Worm (Caenorhabditis elegans) whole organism, L3 larva: Measurements from ENCODE around the gene nas-19.
"Not testable (repeated sequence)": the region's sequence is repeated elsewhere in the genome, so short reads cannot be mapped to it uniquely, and the experiment has no call there.

Experiments
- R02D3.7 ChIP-seq: fragments of 150-350 bp; optimal IDR thresholded peaks from 2 replicates; lab custom pipeline; 2014; ENCODE audit warnings: missing biosample characterization, missing genetic modification characterization
- ZK546.5 ChIP-seq: sonication (generic microtip); optimal IDR thresholded peaks from 2 replicates; lab custom pipeline; 2017; ENCODE audit warnings: missing biosample characterization, missing genetic modification characterization
- aly-2 ChIP-seq: fragments of 150-350 bp; optimal IDR thresholded peaks from 2 replicates; lab custom pipeline; 2014; ENCODE audit warnings: missing biosample characterization, missing genetic modification characterization
- ama-1 ChIP-seq: fragments of 150-350 bp; optimal IDR thresholded peaks from 2 replicates; lab custom pipeline; 2018
- ceh-16 ChIP-seq: sonication (generic microtip); optimal IDR thresholded peaks from 2 replicates; lab custom pipeline; 2017; ENCODE audit warnings: missing biosample characterization, missing genetic modification characterization
- daf-12 ChIP-seq: fragments of 150-350 bp; optimal IDR thresholded peaks from 2 replicates; lab custom pipeline; 2014; ENCODE audit warnings: missing biosample characterization, missing genetic modification reagents, missing genetic modification characterization
- egl-5 ChIP-seq: fragments of 150-350 bp; optimal IDR thresholded peaks from 2 replicates; lab custom pipeline; 2017; ENCODE audit warnings: missing biosample characterization, missing genetic modification reagents, missing genetic modification characterization, inconsistent platforms
- elt-1 ChIP-seq: fragments of 150-350 bp; optimal IDR thresholded peaks from 2 replicates; lab custom pipeline; 2014; ENCODE audit warnings: missing biosample characterization, missing genetic modification characterization
- elt-2 ChIP-seq: sonication (generic microtip); optimal IDR thresholded peaks from 2 replicates; lab custom pipeline; 2016; ENCODE audit warnings: missing genetic modification reagents, mild to moderate bottlenecking, missing genetic modification characterization, missing compliant biosample characterization
- fkh-10 ChIP-seq: sonication (generic microtip); optimal IDR thresholded peaks from 2 replicates; lab custom pipeline; 2017; ENCODE audit warnings: missing biosample characterization, missing genetic modification reagents, missing genetic modification characterization
- fkh-2 ChIP-seq: fragments of 150-350 bp; optimal IDR thresholded peaks from 2 replicates; lab custom pipeline; 2014; ENCODE audit warnings: missing biosample characterization, missing genetic modification reagents, missing genetic modification characterization
- fos-1 ChIP-seq: fragments of 150-350 bp; optimal IDR thresholded peaks from 2 replicates; lab custom pipeline; 2014; ENCODE audit warnings: missing biosample characterization, missing genetic modification characterization
- hmg-11 ChIP-seq: sonication (generic microtip); optimal IDR thresholded peaks from 2 replicates; lab custom pipeline; 2016; ENCODE audit warnings: missing genetic modification characterization, missing compliant biosample characterization
- jun-1 ChIP-seq: fragments of 150-350 bp; optimal IDR thresholded peaks from 2 replicates; lab custom pipeline; 2014; ENCODE audit warnings: missing biosample characterization, missing genetic modification reagents, missing genetic modification characterization
- lin-15B ChIP-seq: fragments of 150-350 bp; optimal IDR thresholded peaks from 2 replicates; lab custom pipeline; 2014; ENCODE audit warnings: missing biosample characterization, missing genetic modification characterization
- lsy-12 ChIP-seq: sonication (generic microtip); optimal IDR thresholded peaks from 2 replicates; lab custom pipeline; 2016; ENCODE audit warnings: mild to moderate bottlenecking, missing genetic modification characterization, missing compliant biosample characterization
- nfya-1 ChIP-seq: sonication (generic microtip); optimal IDR thresholded peaks from 2 replicates; lab custom pipeline; 2017; ENCODE audit warnings: missing genetic modification characterization, mild to moderate bottlenecking, missing compliant biosample characterization, antibody characterized with exemption, moderate library complexity; ENCODE audit not compliant: insufficient read depth
- nhr-11 ChIP-seq: fragments of 150-350 bp; optimal IDR thresholded peaks from 2 replicates; lab custom pipeline; 2014; ENCODE audit warnings: missing biosample characterization, missing genetic modification characterization
- nhr-12 ChIP-seq: fragments of 150-350 bp; optimal IDR thresholded peaks from 2 replicates; lab custom pipeline; 2014; ENCODE audit warnings: missing biosample characterization, missing genetic modification characterization
- nhr-23 ChIP-seq: fragments of 150-350 bp; optimal IDR thresholded peaks from 2 replicates; lab custom pipeline; 2014; ENCODE audit warnings: missing biosample characterization, missing genetic modification reagents, missing genetic modification characterization
- nhr-237 ChIP-seq: fragments of 150-350 bp; optimal IDR thresholded peaks from 2 replicates; lab custom pipeline; 2014; ENCODE audit warnings: missing biosample characterization, missing genetic modification characterization
- nhr-28 ChIP-seq: fragments of 150-350 bp; optimal IDR thresholded peaks from 2 replicates; lab custom pipeline; 2014; ENCODE audit warnings: missing biosample characterization, missing genetic modification characterization
- nhr-67 ChIP-seq: fragments of 150-350 bp; optimal IDR thresholded peaks from 2 replicates; lab custom pipeline; 2014; ENCODE audit warnings: missing biosample characterization, missing genetic modification characterization
- nhr-77 ChIP-seq: fragments of 150-350 bp; optimal IDR thresholded peaks from 2 replicates; lab custom pipeline; 2014; ENCODE audit warnings: missing biosample characterization, missing genetic modification characterization
- pqm-1 ChIP-seq: fragments of 150-350 bp; optimal IDR thresholded peaks from 2 replicates; lab custom pipeline; 2017; ENCODE audit warnings: missing biosample characterization, missing genetic modification characterization, inconsistent platforms
- sea-2 ChIP-seq: fragments of 150-350 bp; sonication (generic microtip); optimal IDR thresholded peaks from 4 replicates; lab custom pipeline; 2014; ENCODE audit warnings: missing biosample characterization, missing genetic modification reagents, missing genetic modification characterization
- unc-39 ChIP-seq: sonication (generic microtip); optimal IDR thresholded peaks from 4 replicates; lab custom pipeline; 2017; ENCODE audit warnings: missing biosample characterization, missing genetic modification characterization
- unc-62 ChIP-seq: fragments of 150-350 bp; sonication (generic microtip); optimal IDR thresholded peaks from 4 replicates; lab custom pipeline; 2014; ENCODE audit warnings: missing biosample characterization, missing genetic modification reagents, missing genetic modification characterization
- zag-1 ChIP-seq: fragments of 150-350 bp; optimal IDR thresholded peaks from 2 replicates; lab custom pipeline; 2014; ENCODE audit warnings: missing biosample characterization, missing genetic modification characterization

nas-19 gene

DNA sequence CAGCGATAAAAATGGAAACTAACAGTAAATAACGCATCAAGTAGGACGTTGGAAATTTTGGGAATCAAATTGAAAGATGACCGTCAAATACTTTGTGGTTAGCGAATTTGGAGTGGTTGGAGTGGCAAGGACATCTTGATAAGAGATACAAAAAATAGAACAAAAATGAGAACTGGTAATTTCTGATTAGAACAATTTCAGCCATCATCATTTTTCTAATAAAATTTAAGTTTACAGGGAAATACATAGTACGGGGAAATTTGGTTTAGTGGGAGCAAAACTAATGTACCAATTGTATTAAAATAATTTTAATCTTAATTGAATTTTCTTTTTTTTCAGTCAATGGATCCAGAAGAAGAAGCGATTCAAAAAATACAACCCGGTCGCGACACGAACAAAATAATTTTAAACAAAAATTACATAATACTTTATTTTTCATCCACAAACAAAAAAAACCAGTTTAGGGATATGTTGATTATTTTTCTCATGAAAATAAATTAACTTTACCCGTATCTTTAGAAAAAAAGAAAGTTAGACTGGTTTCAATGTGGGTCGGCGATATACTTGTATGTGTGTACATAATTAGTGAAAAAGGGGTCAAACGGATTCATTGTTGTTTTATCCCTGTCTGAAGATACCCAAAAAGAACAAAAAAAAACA lies 8.5 kb upstream of the nas-19 start, which contains the start of the genes K03B8.8 and grl-3:
Gene K03B8.8, minus strand, starts transcription at position 101 of the 660 bp plus-strand sequence.
Gene grl-3, plus strand, starts transcription at position 610 of the 660 bp plus-strand sequence.
- no peak for TF ChIP-seq lin-15B (tag; lab: Kevin White, UChicago)
- TF ChIP-seq nhr-12 (tag; lab: Kevin White, UChicago): no peak
- no peak for TF ChIP-seq fkh-10 (GFP tag; lab: Kevin White, UChicago)
- TF ChIP-seq unc-39 (tag; lab: Kevin White, UChicago): no peak
- TF ChIP-seq sea-2 (GFP tag; lab: Kevin White, UChicago): no peak
- TF ChIP-seq elt-1: no peak
- TF ChIP-seq nhr-67 (tag; lab: Kevin White, UChicago): no peak
- TF ChIP-seq nhr-11 (tag; lab: Kevin White, UChicago): no peak

DNA sequence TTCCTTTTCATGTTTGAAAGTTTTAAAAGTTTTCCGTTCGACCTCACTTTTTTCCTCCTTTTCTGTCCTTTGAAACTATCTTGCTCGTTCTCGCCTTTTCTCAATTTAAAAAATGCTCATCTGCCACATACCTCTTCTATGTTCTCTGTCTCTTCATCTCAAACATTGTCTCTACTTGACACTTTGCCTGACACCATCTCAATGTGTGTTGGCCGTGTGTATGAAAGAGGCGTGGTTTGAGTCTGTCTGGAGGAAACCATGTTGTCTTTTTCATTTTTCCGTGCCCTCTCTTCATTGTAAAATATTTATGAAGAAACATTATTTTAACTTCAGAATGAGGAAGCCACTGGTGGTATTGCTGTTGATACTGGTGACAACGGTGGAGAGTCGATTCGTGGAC lies 4.7 kb upstream of the nas-19 start, which contains the start of gene K03B8.6:
Gene K03B8.6, plus strand, starts transcription at position 334 of the 400 bp plus-strand sequence.
- TF ChIP-seq daf-12 (no peak), nhr-67 (tag; lab: Kevin White, UChicago) (no peak), R02D3.7 (tag; lab: Kevin White, UChicago) (no peak), ZK546.5 (tag; lab: Kevin White, UChicago) (no peak), fkh-10 (GFP tag; lab: Kevin White, UChicago) (no peak), hmg-11 (tag; lab: Kevin White, UChicago) (no peak), jun-1 (tag; lab: Kevin White, UChicago) (no peak), nhr-11 (tag; lab: Kevin White, UChicago) (no peak), ceh-16 (no peak), fos-1 (tag; lab: Kevin White, UChicago) (no peak), unc-39 (tag; lab: Kevin White, UChicago) (no peak), pqm-1 (no peak)

DNA sequence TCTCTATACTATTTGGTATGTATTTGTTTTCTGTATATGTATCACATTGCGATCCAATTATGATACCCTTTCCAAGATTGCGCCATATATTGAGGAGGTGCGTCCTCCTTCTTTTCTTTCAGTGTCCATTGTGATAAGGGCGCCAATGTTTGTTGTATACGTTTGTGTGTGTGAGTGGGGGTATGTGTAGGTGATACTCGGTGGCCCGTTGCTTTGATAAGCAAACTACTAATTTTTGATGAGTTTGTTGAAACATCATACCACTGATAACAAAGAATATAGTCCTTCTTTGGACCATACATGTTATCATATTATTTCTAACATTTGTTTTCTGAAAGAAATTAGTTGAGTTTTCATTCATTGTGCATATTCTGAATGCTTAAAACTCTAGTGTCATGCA lies 1.2 kb upstream of the nas-19 start:
- TF ChIP-seq pqm-1 (peak; percentile 64), elt-2 (tag; lab: Kevin White, UChicago) (peak; percentile 90), nhr-23 (tag; lab: Kevin White, UChicago) (no peak)

DNA sequence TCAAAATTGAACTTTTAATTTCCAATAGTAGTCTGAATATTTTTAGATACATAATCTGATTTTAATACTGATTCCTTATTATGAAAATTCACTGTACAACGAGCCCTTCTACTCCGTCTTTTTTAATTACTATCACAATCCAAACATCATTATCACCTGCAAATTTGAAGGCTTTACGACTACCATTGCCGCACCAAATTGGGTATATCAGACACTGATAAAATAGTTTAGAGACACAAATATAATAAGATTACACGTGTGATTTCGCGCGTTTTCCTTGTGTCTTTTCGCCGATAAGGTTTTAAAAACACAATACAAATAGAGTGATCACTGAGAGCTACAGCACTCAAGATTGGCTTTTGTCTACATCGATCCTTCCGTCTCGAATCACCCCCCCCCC lies 549 bp upstream of the nas-19 start:
- peak; percentile 76 for TF ChIP-seq pqm-1
- TF ChIP-seq nfya-1 (tag; lab: Kevin White, UChicago): no peak
- peak; percentile 81 for TF ChIP-seq elt-2 (tag; lab: Kevin White, UChicago)

DNA sequence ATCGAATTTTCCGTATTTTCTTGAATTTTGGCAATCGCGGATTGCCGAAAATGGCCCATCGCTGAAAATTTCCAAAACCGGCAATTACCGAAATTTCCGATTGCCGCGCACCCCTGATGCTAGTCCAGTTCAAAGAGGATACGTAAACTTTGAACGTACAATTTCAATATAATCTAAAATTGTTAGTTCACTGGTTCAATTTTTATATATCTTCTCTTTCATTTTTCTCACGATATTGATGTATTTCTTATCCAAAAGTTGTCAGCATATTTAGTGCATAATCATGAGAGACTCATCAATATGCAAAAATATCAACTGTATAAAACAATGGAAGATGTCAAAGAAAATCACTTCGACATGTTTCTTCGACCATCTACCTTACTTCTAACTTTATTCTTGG lies 3.9 kb downstream of the nas-19 start, which contains the start of gene nas-17:
Gene nas-17, plus strand, starts transcription at position 301 of the 400 bp plus-strand sequence.
- no peak for TF ChIP-seq nhr-12 (tag; lab: Kevin White, UChicago)
- TF ChIP-seq nhr-28 (tag; lab: Kevin White, UChicago): no peak
- no peak for TF ChIP-seq zag-1 (tag; lab: Kevin White, UChicago)
- TF ChIP-seq lin-15B (tag; lab: Kevin White, UChicago): no peak
- no peak for TF ChIP-seq nhr-11 (tag; lab: Kevin White, UChicago)
- TF ChIP-seq unc-62 (GFP tag; lab: Kevin White, UChicago): no peak
- TF ChIP-seq egl-5 (tag; lab: Kevin White, UChicago): no peak
- no peak for TF ChIP-seq fkh-2 (tag; lab: Kevin White, UChicago)
- TF ChIP-seq lsy-12: no peak
- no peak for TF ChIP-seq aly-2 (tag; lab: Kevin White, UChicago)
- TF ChIP-seq, all 47 proteins: peak for 0

DNA sequence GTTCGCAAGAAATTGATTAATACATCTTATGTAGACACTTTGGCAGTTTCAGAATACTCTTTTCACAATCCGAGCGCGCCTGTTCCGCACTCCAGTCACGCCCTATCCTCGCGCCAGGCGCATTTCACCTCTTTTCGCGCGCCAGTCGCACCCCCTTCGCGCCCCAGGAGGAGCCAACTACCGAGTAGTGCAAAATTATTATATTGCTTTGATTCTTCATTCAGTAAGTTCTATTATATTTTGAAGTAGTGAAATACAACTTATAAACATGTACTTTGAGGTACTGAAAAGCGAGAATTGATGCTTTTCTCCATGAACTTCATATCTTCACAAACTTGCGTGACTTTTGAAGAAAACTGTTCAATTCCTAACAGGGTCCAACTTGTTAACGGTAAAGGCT lies 6.4 kb downstream of the nas-19 start, which contains the start of gene nas-18:
Gene nas-18, plus strand, starts transcription at position 301 of the 400 bp plus-strand sequence.
- not testable (repeated sequence) for TF ChIP-seq nhr-77, egl-5, aly-2 (tag; lab: Kevin White, UChicago)
- TF ChIP-seq, all 47 proteins: peak for 0; not testable (repeated sequence) for 47

DNA sequence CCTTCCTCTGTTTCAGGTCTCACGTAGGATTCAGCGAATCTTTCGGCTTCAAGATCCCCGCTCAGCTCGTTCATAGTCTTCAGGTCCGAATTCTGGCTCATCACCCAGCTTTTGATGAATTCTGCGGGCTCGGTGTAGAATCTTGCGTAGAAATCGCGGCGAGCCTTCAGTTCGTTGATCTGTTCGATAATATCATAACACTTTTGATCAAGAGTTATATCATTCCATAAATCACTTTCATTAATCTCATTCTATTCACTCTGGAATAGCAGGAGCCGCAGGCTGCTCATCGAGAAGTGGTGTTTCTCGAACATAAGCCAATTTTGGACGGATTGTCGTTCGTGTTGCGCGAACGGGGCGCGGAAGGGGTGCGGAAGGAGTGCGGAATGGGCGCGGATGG lies 7.5 kb downstream of the nas-19 start, which contains the start of gene K03B8.4:
Gene K03B8.4, minus strand, starts transcription at position 101 of the 400 bp plus-strand sequence.
- not testable (repeated sequence) for TF ChIP-seq nhr-77 (tag; lab: Kevin White, UChicago); ama-1; nhr-237
